Fruit fly (Drosophila melanogaster): Measurements from ENCODE around the gene CG12589.

Gene CG12589

dm6 chr3R:5097866-5098484 is 40.8 kb downstream of the CG12589 start:
- TF ChIP-seq CG9948 (tag; optimal IDR thresholded peaks at IDR 0.05) = no peak
- no peak for TF ChIP-seq Snoo (tag; optimal IDR thresholded peaks at IDR 0.05)
- peak; percentile 1 for TF ChIP-seq CG14655 (GFP tag; optimal IDR thresholded peaks at IDR 0.05)
- TF ChIP-seq CG17806 (tag; optimal IDR thresholded peaks at IDR 0.05) = peak; percentile 4
- TF ChIP-seq gl (tag; optimal IDR thresholded peaks at IDR 0.05) = no peak

- peak; percentile 41 for TF ChIP-seq CG13204 (GFP tag; optimal IDR thresholded peaks at IDR 0.05)
- no peak for TF ChIP-seq EcR (GFP tag; optimal IDR thresholded peaks at IDR 0.05)
- TF ChIP-seq CG17806 (tag; optimal IDR thresholded peaks at IDR 0.05) = no peak
- no peak for TF ChIP-seq CG32121 (GFP tag; IDR thresholded peaks at IDR 0.05)
Observed at dm6 chr3R:5097175-5097574, 41.6 kb downstream of the CG12589 start.

dm6 chr3R:5095930-5096572 is 42.7 kb downstream of the CG12589 start:
- TF ChIP-seq CG34367 (tag; optimal IDR thresholded peaks at IDR 0.05) = no peak
- TF ChIP-seq CG15710 (tag; optimal IDR thresholded peaks at IDR 0.05) = no peak
- no peak for TF ChIP-seq gl (tag; optimal IDR thresholded peaks at IDR 0.05)

- TF ChIP-seq D1 (tag; optimal IDR thresholded peaks at IDR 0.05) (no peak), CG8159 (tag; optimal IDR thresholded peaks at IDR 0.05) (peak; percentile 64), CG12605 (GFP tag; IDR thresholded peaks at IDR 0.05) (no peak), CG32121 (GFP tag; IDR thresholded peaks at IDR 0.05) (no peak), CG4496 (GFP tag; IDR thresholded peaks at IDR 0.05) (peak; percentile 58; the same call in 1 of the 3 replicates), CG10348 (GFP tag; IDR thresholded peaks at IDR 0.05) (no peak), CG13204 (GFP tag; optimal IDR thresholded peaks at IDR 0.05) (no peak), CG8301 (tag; optimal IDR thresholded peaks at IDR 0.05) (peak; percentile 34), CG17806 (tag; optimal IDR thresholded peaks at IDR 0.05) (peak; percentile 61), CG34367 (tag; optimal IDR thresholded peaks at IDR 0.05) (peak; percentile 57), Ets98B (GFP tag; IDR thresholded peaks at IDR 0.05) (no peak), Pif1A (GFP tag; optimal IDR thresholded peaks at IDR 0.05) (peak; percentile 37), CG9948 (tag; optimal IDR thresholded peaks at IDR 0.05) (peak; percentile 42), gl (tag; optimal IDR thresholded peaks at IDR 0.05) (no peak), EcR (GFP tag; optimal IDR thresholded peaks at IDR 0.05) (no peak), fd96Ca (GFP tag; IDR thresholded peaks at IDR 0.05) (peak; percentile 45; the same call in 1 of the 3 replicates), rn (GFP tag; IDR thresholded peaks at IDR 0.05) (0 out of 2 replicates have a peak, but pooled peaks have one; percentile 12), CG15710 (tag; optimal IDR thresholded peaks at IDR 0.05) (peak; percentile 60), Pif1B (GFP tag; optimal IDR thresholded peaks at IDR 0.05) (peak; percentile 31), Snoo (tag; optimal IDR thresholded peaks at IDR 0.05) (no peak), CG14655 (GFP tag; optimal IDR thresholded peaks at IDR 0.05) (peak; percentile 45)
Observed at dm6 chr3R:5095137-5095802, 43.5 kb downstream of the CG12589 start.

dm6 chr3R:5094288-5094687 is 44.5 kb downstream of the CG12589 start:
- no peak for TF ChIP-seq fd96Ca (GFP tag; IDR thresholded peaks at IDR 0.05)
- no peak for TF ChIP-seq gl (tag; optimal IDR thresholded peaks at IDR 0.05)
- TF ChIP-seq CG14655 (GFP tag; optimal IDR thresholded peaks at IDR 0.05) = no peak
- TF ChIP-seq CG34367 (tag; optimal IDR thresholded peaks at IDR 0.05) = no peak
- no peak for TF ChIP-seq CG32121 (GFP tag; IDR thresholded peaks at IDR 0.05)
- TF ChIP-seq CG8159 (tag; optimal IDR thresholded peaks at IDR 0.05) = no peak
- TF ChIP-seq Pif1B (GFP tag; optimal IDR thresholded peaks at IDR 0.05) = no peak
- TF ChIP-seq CG9948 (tag; optimal IDR thresholded peaks at IDR 0.05) = no peak
- no peak for TF ChIP-seq CG17806 (tag; optimal IDR thresholded peaks at IDR 0.05)
- TF ChIP-seq Snoo (tag; optimal IDR thresholded peaks at IDR 0.05) = no peak
- TF ChIP-seq CG4496 (GFP tag; IDR thresholded peaks at IDR 0.05) = no peak
- no peak for TF ChIP-seq EcR (GFP tag; optimal IDR thresholded peaks at IDR 0.05)
- TF ChIP-seq CG13204 (GFP tag; optimal IDR thresholded peaks at IDR 0.05) = no peak
- TF ChIP-seq CG15710 (tag; optimal IDR thresholded peaks at IDR 0.05) = no peak
- no peak for TF ChIP-seq Ets98B (GFP tag; IDR thresholded peaks at IDR 0.05)
- TF ChIP-seq Pif1A (GFP tag; optimal IDR thresholded peaks at IDR 0.05) = no peak
- TF ChIP-seq CG12605 (GFP tag; IDR thresholded peaks at IDR 0.05) = no peak
- no peak for TF ChIP-seq CG10348 (GFP tag; IDR thresholded peaks at IDR 0.05)

- no peak for TF ChIP-seq Ets98B (GFP tag; IDR thresholded peaks at IDR 0.05)
- no peak for TF ChIP-seq CG12605 (GFP tag; IDR thresholded peaks at IDR 0.05)
- TF ChIP-seq CG13204 (GFP tag; optimal IDR thresholded peaks at IDR 0.05) = peak; percentile 39
- peak; percentile 25 for TF ChIP-seq EcR (GFP tag; optimal IDR thresholded peaks at IDR 0.05)
- TF ChIP-seq rn (GFP tag; IDR thresholded peaks at IDR 0.05) = 0 out of 2 replicates have a peak, but pooled peaks have one; percentile 15
- TF ChIP-seq CG4496 (GFP tag; IDR thresholded peaks at IDR 0.05) = peak; percentile 18; the same call in 1 of the 3 replicates
Observed at dm6 chr3R:5090286-5090685, 48.5 kb downstream of the CG12589 start.

All from whole organism, pupa.